Worm (Caenorhabditis elegans) whole organism, young adult: ENCODE results near the gene Y44A6D.1.

ENCODE experiments used
- B0019.2 ChIP-seq: fragments of 200-800 bp; sonication (Bioruptor generic); conservative IDR thresholded peaks from 2 replicates; pipeline ENCODE4 v1.3.6; 2022; ENCODE audit warnings: missing genetic modification reagents, missing genetic modification characterization, missing compliant biosample characterization
- B0035.1 ChIP-seq: sonication (generic microtip); optimal IDR thresholded peaks from 2 replicates; lab custom pipeline; 2016; ENCODE audit warnings: missing genetic modification characterization, mild to moderate bottlenecking, missing compliant biosample characterization, missing genotype, missing genetic modification reagents
- B0336.3 ChIP-seq: fragments of 200-800 bp; sonication (Bioruptor generic); IDR thresholded peaks from 2 replicates; pipeline ENCODE4 v1.3.6; 2022; ENCODE audit warnings: missing genetic modification characterization, missing compliant biosample characterization
- C17E4.6 ChIP-seq: fragments of 200-800 bp; sonication (Bioruptor generic); IDR thresholded peaks from 2 replicates; pipeline ENCODE4 v1.3.6; 2022; ENCODE audit warnings: missing genetic modification reagents, missing genetic modification characterization, missing compliant biosample characterization
- F33H1.4 ChIP-seq: fragments of 200-800 bp; sonication (Bioruptor generic); IDR thresholded peaks from 2 replicates; pipeline ENCODE4 v1.3.6; 2022; ENCODE audit warnings: missing genetic modification reagents, missing genetic modification characterization, missing compliant biosample characterization
- F37B4.10 ChIP-seq: fragments of 200-800 bp; sonication (Bioruptor generic); IDR thresholded peaks from 2 replicates; pipeline ENCODE4 v1.3.6; 2022; ENCODE audit warnings: missing genetic modification characterization, missing compliant biosample characterization
- F52B5.7 ChIP-seq: sonication (generic microtip); optimal IDR thresholded peaks from 2 replicates; lab custom pipeline; 2016; ENCODE audit warnings: mild to moderate bottlenecking, missing genetic modification characterization, missing compliant biosample characterization
- F57A8.1 ChIP-seq: fragments of 200-800 bp; sonication (Bioruptor generic); optimal IDR thresholded peaks from 2 replicates; lab custom pipeline; 2018; ENCODE audit warnings: mild to moderate bottlenecking, missing genetic modification characterization, moderate library complexity, missing compliant biosample characterization
- Y56A3A.18 ChIP-seq: fragments of 200-800 bp; sonication (Bioruptor generic); IDR thresholded peaks from 2 replicates; pipeline ENCODE4 v1.3.6; 2022; ENCODE audit warnings: missing genetic modification reagents, missing genetic modification characterization, missing compliant biosample characterization
- Y79H2A.3 ChIP-seq: fragments of 200-800 bp; sonication (Bioruptor generic); conservative IDR thresholded peaks from 2 replicates; pipeline ENCODE4 v1.3.6; 2022; ENCODE audit warnings: missing genetic modification reagents, missing genetic modification characterization, missing compliant biosample characterization
- Y95B8A.8 ChIP-seq: fragments of 200-800 bp; sonication (Bioruptor generic); IDR thresholded peaks from 2 replicates; pipeline ENCODE4 v1.3.6; 2022; ENCODE audit warnings: missing genetic modification reagents, missing genetic modification characterization, missing compliant biosample characterization
- akir-1 ChIP-seq: fragments of 200-800 bp; sonication (Bioruptor generic); optimal IDR thresholded peaks from 2 replicates; lab custom pipeline; 2018; ENCODE audit warnings: mild to moderate bottlenecking, missing genetic modification characterization, moderate library complexity, missing compliant biosample characterization
- aptf-2 ChIP-seq: fragments of 200-800 bp; sonication (Bioruptor generic); conservative IDR thresholded peaks from 2 replicates; pipeline ENCODE4 v1.3.6; 2022; ENCODE audit warnings: missing genetic modification reagents, missing genetic modification characterization, missing compliant biosample characterization
- attf-3 ChIP-seq: fragments of 200-800 bp; sonication (Bioruptor generic); conservative IDR thresholded peaks from 2 replicates; pipeline ENCODE4 v1.3.6; 2022; ENCODE audit warnings: missing genetic modification reagents, missing genetic modification characterization, missing compliant biosample characterization
- bed-1 ChIP-seq: fragments of 200-800 bp; sonication (Bioruptor generic); IDR thresholded peaks from 2 replicates; pipeline ENCODE4 v1.3.6; 2022; ENCODE audit warnings: missing genetic modification reagents, missing genetic modification characterization, missing compliant biosample characterization
- bed-2 ChIP-seq: fragments of 200-800 bp; sonication (Bioruptor generic); IDR thresholded peaks from 2 replicates; pipeline ENCODE4 v1.3.6; 2022; ENCODE audit warnings: missing genetic modification reagents, missing genetic modification characterization, missing compliant biosample characterization
- ccch-3 ChIP-seq: fragments of 200-800 bp; sonication (Bioruptor generic); optimal IDR thresholded peaks from 2 replicates; lab custom pipeline; 2018; ENCODE audit warnings: mild to moderate bottlenecking, missing genetic modification characterization, missing compliant biosample characterization
- cebp-1 ChIP-seq, 2 experiments: fragments of 200-800 bp in 1 of 2; sonication (Bioruptor generic) in 1 of 2; sonication (generic microtip) in 1 of 2; IDR thresholded peaks in 1 of 2; optimal IDR thresholded peaks in 1 of 2; 2 replicates each; pipeline versions ENCODE4 v1.3.6 to Lab custom; 2017 to 2022; ENCODE audit warnings: missing compliant biosample characterization in 2 of 2, missing genetic modification characterization in 2 of 2, mild to moderate bottlenecking in 1 of 2, missing genetic modification reagents in 1 of 2, moderate library complexity in 1 of 2
- ceh-100 ChIP-seq: fragments of 200-800 bp; sonication (Bioruptor generic); IDR thresholded peaks from 2 replicates; pipeline ENCODE4 v1.3.6; 2022; ENCODE audit warnings: missing genetic modification reagents, missing genetic modification characterization, missing compliant biosample characterization
- ceh-58 ChIP-seq: fragments of 200-800 bp; sonication (Bioruptor generic); IDR thresholded peaks from 2 replicates; pipeline ENCODE4 v1.3.6; 2022; ENCODE audit warnings: missing genetic modification characterization, missing compliant biosample characterization
- ceh-91 ChIP-seq: fragments of 200-800 bp; sonication (Bioruptor generic); IDR thresholded peaks from 2 replicates; pipeline ENCODE4 v1.3.6; 2022; ENCODE audit warnings: missing genetic modification reagents, missing genetic modification characterization, missing compliant biosample characterization
- dox-1 ChIP-seq: fragments of 200-800 bp; sonication (Bioruptor generic); IDR thresholded peaks from 2 replicates; pipeline ENCODE4 v1.3.6; 2022; ENCODE audit warnings: missing genetic modification reagents, missing genetic modification characterization, missing compliant biosample characterization
- egl-18 ChIP-seq: fragments of 200-800 bp; sonication (Bioruptor generic); IDR thresholded peaks from 2 replicates; pipeline ENCODE4 v1.3.6; 2022; ENCODE audit warnings: missing genetic modification reagents, missing genetic modification characterization, missing compliant biosample characterization
- egrh-3 ChIP-seq: fragments of 200-800 bp; sonication (Bioruptor generic); IDR thresholded peaks from 2 replicates; pipeline ENCODE4 v1.3.6; 2022; ENCODE audit warnings: missing genetic modification reagents, missing genetic modification characterization, missing compliant biosample characterization
- ets-4 ChIP-seq: fragments of 200-800 bp; sonication (Bioruptor generic); optimal IDR thresholded peaks from 2 replicates; lab custom pipeline; 2018; ENCODE audit warnings: mild to moderate bottlenecking, missing genetic modification characterization, missing compliant biosample characterization
- hmg-1.2 ChIP-seq: fragments of 200-800 bp; sonication (Bioruptor generic); IDR thresholded peaks from 2 replicates; pipeline ENCODE4 v1.3.6; 2022; ENCODE audit warnings: missing genetic modification reagents, missing genetic modification characterization, missing compliant biosample characterization
- lin-35 ChIP-seq, 3 experiments: fragments of 150-350 bp in 2 of 3; sonication (generic microtip) in 1 of 3; optimal IDR thresholded peaks; 2 replicates each; lab custom pipeline; 2014 to 2018; ENCODE audit warnings: missing biosample characterization in 3 of 3, missing genetic modification characterization in 3 of 3, missing genetic modification reagents in 3 of 3
- lin-54 ChIP-seq: fragments of 200-800 bp; sonication (Bioruptor generic); optimal IDR thresholded peaks from 2 replicates; lab custom pipeline; 2018; ENCODE audit warnings: mild to moderate bottlenecking, missing genetic modification characterization, missing compliant biosample characterization
- lsl-1 ChIP-seq: fragments of 200-800 bp; sonication (Bioruptor generic); optimal IDR thresholded peaks from 2 replicates; lab custom pipeline; 2018; ENCODE audit warnings: mild to moderate bottlenecking, missing genetic modification characterization, moderate library complexity, missing compliant biosample characterization
- madf-10 ChIP-seq: sonication (generic microtip); optimal IDR thresholded peaks from 2 replicates; lab custom pipeline; 2016; ENCODE audit warnings: mild to moderate bottlenecking, missing genetic modification characterization, missing compliant biosample characterization
- madf-3 ChIP-seq: fragments of 200-800 bp; sonication (Bioruptor generic); IDR thresholded peaks from 2 replicates; pipeline ENCODE4 v1.3.6; 2022; ENCODE audit warnings: missing genetic modification reagents, missing genetic modification characterization, missing compliant biosample characterization
- mcd-1 ChIP-seq: fragments of 200-800 bp; sonication (Bioruptor generic); IDR thresholded peaks from 2 replicates; pipeline ENCODE4 v1.3.6; 2022; ENCODE audit warnings: missing genetic modification reagents, missing genetic modification characterization, missing compliant biosample characterization
- mes-4 ChIP-seq: sonication (generic microtip); optimal IDR thresholded peaks from 2 replicates; lab custom pipeline; 2016; ENCODE audit warnings: missing genotype, missing genetic modification characterization, missing compliant biosample characterization
- nhr-27 ChIP-seq: fragments of 200-800 bp; sonication (Bioruptor generic); optimal IDR thresholded peaks from 2 replicates; lab custom pipeline; 2018; ENCODE audit warnings: mild to moderate bottlenecking, missing genetic modification characterization, moderate library complexity, missing compliant biosample characterization
- pha-4 ChIP-seq: fragments of 150-350 bp; sonication (generic microtip); optimal IDR thresholded peaks from 2 replicates; lab custom pipeline; 2014; ENCODE audit warnings: missing biosample characterization, missing genetic modification reagents, missing genetic modification characterization
- rec-8 ChIP-seq, 2 experiments: sonication (generic microtip); optimal IDR thresholded peaks; 2 replicates each; lab custom pipeline; 2016; ENCODE audit warnings: mild to moderate bottlenecking in 2 of 2, missing genetic modification characterization in 2 of 2, missing genetic modification reagents in 2 of 2, missing genotype in 2 of 2, missing biosample characterization in 1 of 2, missing compliant biosample characterization in 1 of 2, moderate library complexity in 1 of 2
- repo-1 ChIP-seq: sonication (generic microtip); optimal IDR thresholded peaks from 2 replicates; lab custom pipeline; 2017; ENCODE audit warnings: mild to moderate bottlenecking, missing genetic modification characterization, missing compliant biosample characterization
- zfh-2 ChIP-seq: fragments of 200-800 bp; sonication (Bioruptor generic); conservative IDR thresholded peaks from 2 replicates; pipeline ENCODE4 v1.3.6; 2022; ENCODE audit warnings: missing genetic modification reagents, missing genetic modification characterization, missing compliant biosample characterization
- ztf-18 ChIP-seq: sonication (generic microtip); optimal IDR thresholded peaks from 2 replicates; lab custom pipeline; 2016; ENCODE audit warnings: missing genotype, mild to moderate bottlenecking, missing genetic modification characterization, missing compliant biosample characterization
- ztf-25 ChIP-seq: fragments of 200-800 bp; sonication (Bioruptor generic); IDR thresholded peaks from 2 replicates; pipeline ENCODE4 v1.3.6; 2022; ENCODE audit warnings: missing genetic modification reagents, missing genetic modification characterization, missing compliant biosample characterization
- ztf-26 ChIP-seq: sonication (generic microtip); optimal IDR thresholded peaks from 2 replicates; lab custom pipeline; 2017; ENCODE audit warnings: missing genetic modification characterization, missing compliant biosample characterization

Y44A6D.1 gene

ce11 chrV:20785050-20785847, 4.6 kb downstream of the Y44A6D.1 start (continued):
- peak; percentile 40 for TF ChIP-seq lin-54 (GFP tag; lab: Kevin White, UChicago)
- 0 out of 2 replicates have a peak, but pooled peaks have one; percentile 17 for TF ChIP-seq hmg-1.2 (GFP tag; lab: Robert Waterston, UW)
- no peak for TF ChIP-seq attf-3 (GFP tag; lab: Robert Waterston, UW)
- no peak for TF ChIP-seq ztf-18 (tag; lab: Kevin White, UChicago)
- no peak for TF ChIP-seq madf-3 (GFP tag; lab: Robert Waterston, UW)
- no peak for TF ChIP-seq ceh-91
- TF ChIP-seq nhr-27: no peak
- no peak for TF ChIP-seq lsl-1 (GFP tag; lab: Kevin White, UChicago)
- TF ChIP-seq bed-1: no peak
- no peak for TF ChIP-seq lin-35 (GFP tag; optimal IDR thresholded peaks at IDR 0.05; lab: Kevin White, UChicago)
- no peak for TF ChIP-seq ets-4
- no peak for TF ChIP-seq mcd-1 (GFP tag; lab: Robert Waterston, UW)
- TF ChIP-seq C17E4.6 (GFP tag; lab: Robert Waterston, UW): no peak
- TF ChIP-seq Y79H2A.3 (GFP tag; lab: Robert Waterston, UW): no peak
- no peak for TF ChIP-seq F33H1.4 (GFP tag; lab: Robert Waterston, UW)
- peak; percentile 72 for TF ChIP-seq madf-10
- TF ChIP-seq ccch-3 (GFP tag; lab: Kevin White, UChicago): no peak
- TF ChIP-seq aptf-2 (GFP tag; lab: Robert Waterston, UW): no peak
- no peak for TF ChIP-seq mes-4
- TF ChIP-seq B0019.2: no peak
- TF ChIP-seq akir-1 (GFP tag; lab: Kevin White, UChicago): peak; percentile 28
- no peak for TF ChIP-seq ceh-100 (GFP tag; lab: Robert Waterston, UW)

- TF ChIP-seq ztf-26 (tag; lab: Kevin White, UChicago): no peak
- no peak for TF ChIP-seq dox-1 (GFP tag; lab: Robert Waterston, UW)
- peak; percentile 19; the same call in 1 of the 2 replicates for TF ChIP-seq B0336.3 (GFP tag; lab: Robert Waterston, UW)
- TF ChIP-seq F52B5.7 (tag; lab: Kevin White, UChicago): peak; percentile 51
- TF ChIP-seq F37B4.10 (GFP tag; lab: Robert Waterston, UW): no peak
- TF ChIP-seq egrh-3 (GFP tag; lab: Robert Waterston, UW): peak; percentile 50; the same call in 1 of the 2 replicates
- TF ChIP-seq ztf-25 (GFP tag; lab: Robert Waterston, UW): peak; percentile 26; the same call in 1 of the 2 replicates
- TF ChIP-seq cebp-1 (GFP tag; IDR thresholded peaks at IDR 0.05; lab: Robert Waterston, UW): no peak
- peak; percentile 26 for TF ChIP-seq cebp-1 (tag; optimal IDR thresholded peaks at IDR 0.05; lab: Kevin White, UChicago)
- TF ChIP-seq zfh-2 (GFP tag; lab: Robert Waterston, UW): peak; percentile 74
- TF ChIP-seq repo-1: peak; percentile 36
- TF ChIP-seq bed-2 (GFP tag; lab: Robert Waterston, UW): no peak
- no peak for TF ChIP-seq B0035.1 (tag; lab: Kevin White, UChicago)
- 0 out of 2 replicates have a peak, but pooled peaks have one; percentile 27 for TF ChIP-seq Y56A3A.18 (GFP tag; lab: Robert Waterston, UW)
- TF ChIP-seq pha-4 (tag; lab: Kevin White, UChicago): no peak
- no peak for TF ChIP-seq bed-1
- 0 out of 2 replicates have a peak, but pooled peaks have one; percentile 13 for TF ChIP-seq hmg-1.2 (GFP tag; lab: Robert Waterston, UW)
- no peak for TF ChIP-seq Y95B8A.8
- 0 out of 2 replicates have a peak, but pooled peaks have one; percentile 27 for TF ChIP-seq ceh-58 (GFP tag; lab: Robert Waterston, UW)
- TF ChIP-seq F57A8.1: no peak
- TF ChIP-seq egl-18 (GFP tag; lab: Robert Waterston, UW): no peak
- TF ChIP-seq rec-8 (tag; optimal IDR thresholded peaks at IDR 0.05; lab: Kevin White, UChicago): no peak
These were observed 6.2 kb downstream of the Y44A6D.1 start for ce11 chrV:20783642-20784041.
